Fruit fly (Drosophila melanogaster) whole organism, pupa: ENCODE measurements around the gene Afti.

Experiments
- CG10348 ChIP-seq: fragments of 200-800 bp; sonication (Bioruptor generic); IDR thresholded peaks from 2 replicates; pipeline ENCODE4 v1.3.6; 2022; ENCODE audit warnings: missing biosample characterization, missing genetic modification characterization
- CG12605 ChIP-seq: fragments of 200-800 bp; sonication (Bioruptor generic); IDR thresholded peaks from 2 replicates; pipeline ENCODE4 v1.3.6; 2022; ENCODE audit warnings: missing biosample characterization, missing genetic modification characterization
- CG13204 ChIP-seq: fragments of 200-800 bp; sonication (Bioruptor generic); optimal IDR thresholded peaks from 2 replicates; lab custom pipeline; 2018; ENCODE audit warnings: missing biosample characterization, mild to moderate bottlenecking, missing genetic modification characterization, moderate library complexity
- CG14655 ChIP-seq: fragments of 200-800 bp; sonication (Bioruptor generic); optimal IDR thresholded peaks from 3 replicates; lab custom pipeline; 2017; ENCODE audit warnings: mild to moderate bottlenecking, missing biosample characterization, missing genetic modification reagents, missing genetic modification characterization
- CG15710 ChIP-seq: fragments of 200-800 bp; sonication (Bioruptor generic); optimal IDR thresholded peaks from 2 replicates; lab custom pipeline; 2018; ENCODE audit warnings: missing biosample characterization, mild to moderate bottlenecking, missing genetic modification characterization, moderate library complexity
- CG17806 ChIP-seq: fragments of 200-800 bp; sonication (Bioruptor generic); optimal IDR thresholded peaks from 2 replicates; lab custom pipeline; 2018; ENCODE audit warnings: missing biosample characterization, mild to moderate bottlenecking, missing genetic modification characterization, moderate library complexity
- CG32121 ChIP-seq: fragments of 200-800 bp; sonication (Bioruptor generic); IDR thresholded peaks from 2 replicates; pipeline ENCODE4 v1.3.6; 2022; ENCODE audit warnings: missing biosample characterization, missing genetic modification characterization
- CG34367 ChIP-seq: fragments of 200-800 bp; sonication (Bioruptor generic); optimal IDR thresholded peaks from 2 replicates; lab custom pipeline; 2018; ENCODE audit warnings: missing biosample characterization, mild to moderate bottlenecking, missing genetic modification characterization
- CG4496 ChIP-seq: fragments of 200-800 bp; sonication (Bioruptor generic); IDR thresholded peaks from 3 replicates; pipeline ENCODE4 v1.3.6; 2022; ENCODE audit warnings: missing biosample characterization, missing genetic modification characterization
- CG8159 ChIP-seq: fragments of 200-800 bp; sonication (Bioruptor generic); optimal IDR thresholded peaks from 3 replicates; lab custom pipeline; 2018; ENCODE audit warnings: missing biosample characterization, mild to moderate bottlenecking, missing genetic modification characterization, moderate library complexity
- CG8301 ChIP-seq: fragments of 200-800 bp; sonication (Bioruptor generic); optimal IDR thresholded peaks from 2 replicates; lab custom pipeline; 2018; ENCODE audit warnings: missing biosample characterization, mild to moderate bottlenecking, missing genetic modification characterization
- CG9948 ChIP-seq: fragments of 200-800 bp; sonication (Bioruptor generic); optimal IDR thresholded peaks from 2 replicates; lab custom pipeline; 2018; ENCODE audit warnings: missing biosample characterization, mild to moderate bottlenecking, missing genetic modification characterization, moderate library complexity
- D1 ChIP-seq: fragments of 200-800 bp; sonication (Bioruptor generic); optimal IDR thresholded peaks from 2 replicates; lab custom pipeline; 2018; ENCODE audit warnings: missing biosample characterization, mild to moderate bottlenecking, missing genetic modification characterization, moderate library complexity
- EcR ChIP-seq: fragments of 200-800 bp; sonication (Bioruptor generic); optimal IDR thresholded peaks from 3 replicates; lab custom pipeline; 2019; ENCODE audit warnings: missing biosample characterization, missing genetic modification characterization, mild to moderate bottlenecking, moderate library complexity, missing genetic modification reagents
- Ets98B ChIP-seq: fragments of 200-800 bp; sonication (Bioruptor generic); IDR thresholded peaks from 2 replicates; pipeline ENCODE4 v1.3.6; 2022; ENCODE audit warnings: missing biosample characterization, missing genetic modification characterization
- Pif1A ChIP-seq: fragments of 200-800 bp; sonication (Bioruptor generic); optimal IDR thresholded peaks from 3 replicates; lab custom pipeline; 2016; ENCODE audit warnings: missing biosample characterization, missing genetic modification characterization
- Pif1B ChIP-seq: fragments of 200-800 bp; sonication (Bioruptor generic); optimal IDR thresholded peaks from 3 replicates; lab custom pipeline; 2016; ENCODE audit warnings: missing biosample characterization, missing genetic modification characterization
- Snoo ChIP-seq: fragments of 200-800 bp; sonication (Bioruptor generic); optimal IDR thresholded peaks from 3 replicates; lab custom pipeline; 2017; ENCODE audit warnings: missing biosample characterization, mild to moderate bottlenecking, missing genetic modification characterization, inconsistent platforms
- fd96Ca ChIP-seq: fragments of 200-800 bp; sonication (Bioruptor generic); IDR thresholded peaks from 3 replicates; pipeline ENCODE4 v1.3.6; 2022; ENCODE audit warnings: missing biosample characterization, missing genetic modification characterization
- gl ChIP-seq: fragments of 200-800 bp; sonication (Bioruptor generic); optimal IDR thresholded peaks from 2 replicates; lab custom pipeline; 2018; ENCODE audit warnings: missing biosample characterization, mild to moderate bottlenecking, missing genetic modification characterization
- rn ChIP-seq: fragments of 200-800 bp; sonication (Bioruptor generic); IDR thresholded peaks from 2 replicates; pipeline ENCODE4 v1.3.6; 2022; ENCODE audit warnings: missing biosample characterization, missing genetic modification characterization

The Afti gene

dm6 chr3R:14327113-14327466, 601 bp upstream of the Afti start:
- no peak for TF ChIP-seq CG8159
- no peak for TF ChIP-seq D1 (tag; lab: Kevin White, UChicago)
- TF ChIP-seq rn (GFP tag; lab: Robert Waterston, UW) = no peak
- no peak for TF ChIP-seq EcR
- TF ChIP-seq Pif1A = no peak
- TF ChIP-seq CG13204 (GFP tag; lab: Kevin White, UChicago) = no peak
- no peak for TF ChIP-seq CG9948
- TF ChIP-seq CG10348 (GFP tag; lab: Robert Waterston, UW) = no peak
- TF ChIP-seq Ets98B (GFP tag; lab: Robert Waterston, UW) = no peak
- no peak for TF ChIP-seq gl (tag; lab: Kevin White, UChicago)
- TF ChIP-seq Snoo (tag; lab: Kevin White, UChicago) = no peak
- no peak for TF ChIP-seq Pif1B
- TF ChIP-seq CG14655 (GFP tag; lab: Kevin White, UChicago) = no peak
- no peak for TF ChIP-seq fd96Ca (GFP tag; lab: Robert Waterston, UW)
- no peak for TF ChIP-seq CG4496
- no peak for TF ChIP-seq CG32121
- no peak for TF ChIP-seq CG12605 (GFP tag; lab: Robert Waterston, UW)
- TF ChIP-seq CG8301 (tag; lab: Kevin White, UChicago) = no peak

- TF ChIP-seq gl (tag; lab: Kevin White, UChicago) (peak; percentile 66), CG8159 (no peak), CG10348 (GFP tag; lab: Robert Waterston, UW) (no peak), Ets98B (GFP tag; lab: Robert Waterston, UW) (peak; percentile 59), CG17806 (tag; lab: Kevin White, UChicago) (no peak), CG34367 (tag; lab: Kevin White, UChicago) (peak; percentile 36), CG8301 (tag; lab: Kevin White, UChicago) (no peak), Snoo (tag; lab: Kevin White, UChicago) (no peak), CG4496 (peak; percentile 58), fd96Ca (GFP tag; lab: Robert Waterston, UW) (0 out of 3 replicates have a peak, but pooled peaks have one; percentile 55), CG32121 (no peak), CG15710 (tag; lab: Kevin White, UChicago) (peak; percentile 47), rn (GFP tag; lab: Robert Waterston, UW) (peak; percentile 44; the same call in 1 of the 2 replicates), CG9948 (no peak), CG12605 (GFP tag; lab: Robert Waterston, UW) (peak; percentile 69)
Measured at dm6 chr3R:14315912-14316444, 10.5 kb downstream of the Afti start, which contains the start of gene Set8. Gene Set8 (plus strand): TSS chr3R:14316038.

dm6 chr3R:14314554-14314953, 11.9 kb downstream of the Afti start, which contains the start of gene Crz:
Gene Crz (plus strand): TSS chr3R:14314854.
- TF ChIP-seq CG12605 (GFP tag; lab: Robert Waterston, UW) (no peak), fd96Ca (GFP tag; lab: Robert Waterston, UW) (no peak), Ets98B (GFP tag; lab: Robert Waterston, UW) (no peak), EcR (no peak), gl (tag; lab: Kevin White, UChicago) (no peak), CG8301 (tag; lab: Kevin White, UChicago) (no peak), Pif1B (no peak), CG8159 (no peak), CG4496 (no peak), D1 (tag; lab: Kevin White, UChicago) (no peak)

- TF ChIP-seq Pif1B = no peak
- TF ChIP-seq CG4496 = no peak
- no peak for TF ChIP-seq fd96Ca (GFP tag; lab: Robert Waterston, UW)
- TF ChIP-seq EcR = no peak
- TF ChIP-seq CG8301 (tag; lab: Kevin White, UChicago) = no peak
- TF ChIP-seq CG17806 (tag; lab: Kevin White, UChicago) = no peak
- no peak for TF ChIP-seq D1 (tag; lab: Kevin White, UChicago)
Measured at dm6 chr3R:14311027-14311426, 15.5 kb downstream of the Afti start.

dm6 chr3R:14310062-14310461, 16.4 kb downstream of the Afti start, which contains the start of gene CG31321:
Gene CG31321 (plus strand): TSS chr3R:14310362.
- TF ChIP-seq CG17806 (tag; lab: Kevin White, UChicago) (no peak), CG14655 (GFP tag; lab: Kevin White, UChicago) (no peak), gl (tag; lab: Kevin White, UChicago) (no peak), CG9948 (no peak), CG10348 (GFP tag; lab: Robert Waterston, UW) (no peak), fd96Ca (GFP tag; lab: Robert Waterston, UW) (no peak), CG15710 (tag; lab: Kevin White, UChicago) (no peak), CG8159 (no peak)

DNA sequence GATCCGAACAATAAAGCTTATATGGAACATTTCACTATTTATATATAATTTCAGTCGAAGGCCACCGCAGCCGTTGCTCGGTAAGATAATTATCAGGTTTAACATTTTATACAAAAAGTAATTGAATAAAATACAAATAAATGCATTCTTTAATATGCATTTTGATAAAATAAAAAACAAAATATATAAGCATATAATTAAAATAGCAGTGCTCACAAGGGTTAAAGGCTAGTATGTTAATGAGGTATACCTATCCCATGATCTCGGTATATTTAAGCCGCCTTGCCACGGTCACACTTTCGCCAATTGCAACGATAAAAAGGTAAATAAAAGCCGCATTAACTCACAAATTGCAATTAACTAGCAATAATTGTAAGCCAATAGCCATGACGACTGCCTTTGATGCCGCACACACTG, 17.7 kb downstream of the Afti start, which contains the start of gene Polr2I:
Polr2I (plus strand) TSS at position 289 of the 417 bp plus-strand sequence.
- TF ChIP-seq CG15710 (tag; lab: Kevin White, UChicago) (peak; percentile 40), CG8301 (tag; lab: Kevin White, UChicago) (peak; percentile 27), CG34367 (tag; lab: Kevin White, UChicago) (peak; percentile 4), CG8159 (peak; percentile 61), Ets98B (GFP tag; lab: Robert Waterston, UW) (no peak), Snoo (tag; lab: Kevin White, UChicago) (peak; percentile 37), rn (GFP tag; lab: Robert Waterston, UW) (peak; percentile 25; the same call in 1 of the 2 replicates), fd96Ca (GFP tag; lab: Robert Waterston, UW) (no peak), CG9948 (peak; percentile 41), EcR (no peak), CG10348 (GFP tag; lab: Robert Waterston, UW) (no peak)
- TF ChIP-seq, all 21 proteins: peak for 7
